Fruit fly (Drosophila melanogaster) whole organism, embryonic: Measurements from ENCODE around the gene CG17906.
A peak's percentile ranks its signal among the peaks of the same experiment; 100 is the strongest.

ENCODE experiments used
- Bdp1 ChIP-seq: fragments of 200-800 bp; sonication (Bioruptor generic); optimal IDR thresholded peaks from 3 replicates; lab custom pipeline; 2016; ENCODE audit warnings: missing biosample characterization, missing genetic modification characterization
- CG10267 ChIP-seq: fragments of 200-800 bp; sonication (Bioruptor generic); optimal IDR thresholded peaks from 2 replicates; lab custom pipeline; 2018; ENCODE audit warnings: missing biosample characterization, mild to moderate bottlenecking, missing genetic modification characterization, moderate library complexity
- CG10431 ChIP-seq: fragments of 200-800 bp; sonication (Bioruptor generic); optimal IDR thresholded peaks from 3 replicates; lab custom pipeline; 2018; ENCODE audit warnings: missing biosample characterization, mild to moderate bottlenecking, missing genetic modification characterization
- CG10543 ChIP-seq: fragments of 200-800 bp; sonication (Bioruptor generic); optimal IDR thresholded peaks from 3 replicates; lab custom pipeline; 2017; ENCODE audit warnings: missing biosample characterization, mild to moderate bottlenecking, missing genetic modification characterization, moderate library complexity
- CG10565 ChIP-seq: fragments of 200-800 bp; sonication (Bioruptor generic); optimal IDR thresholded peaks from 3 replicates; lab custom pipeline; 2016; ENCODE audit warnings: missing biosample characterization, mild to moderate bottlenecking, missing genetic modification characterization
- CG11093 ChIP-seq: fragments of 200-800 bp; sonication (Bioruptor generic); IDR thresholded peaks from 3 replicates; pipeline ENCODE4 v1.3.6; 2022; ENCODE audit warnings: missing biosample characterization, missing genetic modification characterization
- CG12391 ChIP-seq: fragments of 200-800 bp; sonication (Bioruptor generic); optimal IDR thresholded peaks from 3 replicates; lab custom pipeline; 2018; ENCODE audit warnings: missing biosample characterization, mild to moderate bottlenecking, missing genetic modification characterization, moderate library complexity
- CG14710 ChIP-seq: fragments of 200-800 bp; sonication (Bioruptor generic); optimal IDR thresholded peaks from 3 replicates; lab custom pipeline; 2019; ENCODE audit warnings: missing biosample characterization, mild to moderate bottlenecking, missing genetic modification characterization, moderate library complexity
- CG1832 ChIP-seq: fragments of 200-800 bp; sonication (Bioruptor generic); optimal IDR thresholded peaks from 2 replicates; lab custom pipeline; 2017; ENCODE audit warnings: missing biosample characterization, mild to moderate bottlenecking, missing genetic modification characterization, inconsistent platforms
- CG2678 ChIP-seq: fragments of 200-800 bp; sonication (Bioruptor generic); optimal IDR thresholded peaks from 3 replicates; lab custom pipeline; 2019; ENCODE audit warnings: missing biosample characterization, mild to moderate bottlenecking, missing genetic modification characterization, moderate library complexity
- CG2712 ChIP-seq: fragments of 200-800 bp; optimal IDR thresholded peaks from 3 replicates; lab custom pipeline; 2019; ENCODE audit warnings: missing biosample characterization, mild to moderate bottlenecking, missing genetic modification characterization, moderate library complexity
- CG4360 ChIP-seq: fragments of 200-800 bp; sonication (Bioruptor generic); IDR thresholded peaks from 2 replicates; pipeline ENCODE4 v1.3.6; 2022; ENCODE audit warnings: missing biosample characterization, missing genetic modification characterization
- CG7928 ChIP-seq: fragments of 200-800 bp; sonication (Bioruptor generic); optimal IDR thresholded peaks from 2 replicates; lab custom pipeline; 2017; ENCODE audit warnings: missing biosample characterization, mild to moderate bottlenecking, missing genetic modification characterization
- CG8281 ChIP-seq: fragments of 200-800 bp; sonication (Bioruptor generic); optimal IDR thresholded peaks from 2 replicates; lab custom pipeline; 2018; ENCODE audit warnings: missing biosample characterization, mild to moderate bottlenecking, missing genetic modification characterization, moderate library complexity
- Chrac-16 ChIP-seq: fragments of 200-800 bp; sonication (Bioruptor generic); optimal IDR thresholded peaks from 3 replicates; lab custom pipeline; 2016; ENCODE audit warnings: missing biosample characterization, missing genetic modification characterization
- Dad ChIP-seq: fragments of 200-800 bp; sonication (Bioruptor generic); optimal IDR thresholded peaks from 3 replicates; lab custom pipeline; 2016; ENCODE audit warnings: missing biosample characterization, missing genetic modification characterization
- Drgx ChIP-seq: fragments of 200-800 bp; sonication (Bioruptor generic); IDR thresholded peaks from 2 replicates; pipeline ENCODE4 v1.3.6; 2022; ENCODE audit warnings: missing biosample characterization, missing genetic modification characterization
- Fer2 ChIP-seq: fragments of 200-800 bp; sonication (Bioruptor generic); optimal IDR thresholded peaks from 2 replicates; lab custom pipeline; 2018; ENCODE audit warnings: missing biosample characterization, mild to moderate bottlenecking, missing genetic modification characterization, moderate library complexity
- Jarid2 ChIP-seq: fragments of 200-800 bp; sonication (Bioruptor generic); optimal IDR thresholded peaks from 3 replicates; lab custom pipeline; 2017; ENCODE audit warnings: mild to moderate bottlenecking, missing biosample characterization, missing genetic modification reagents, missing genetic modification characterization
- Stat92E ChIP-seq, 3 experiments: fragments of >200 bp in 2 of 3; fragments of 200-800 bp in 1 of 3; sonication (Bioruptor generic) in 1 of 3; optimal IDR thresholded peaks; 2 replicates each; lab custom pipeline; 2017 to 2019; ENCODE audit warnings: missing biosample characterization in 3 of 3, missing genetic modification characterization in 3 of 3, mild to moderate bottlenecking in 1 of 3, moderate library complexity in 1 of 3
- Vsx1 ChIP-seq: fragments of 200-800 bp; sonication (Bioruptor generic); optimal IDR thresholded peaks from 2 replicates; lab custom pipeline; 2017; ENCODE audit warnings: missing biosample characterization, mild to moderate bottlenecking, missing genetic modification characterization, missing genetic modification reagents
- ase ChIP-seq: fragments of 200-800 bp; sonication (Bioruptor generic); IDR thresholded peaks from 3 replicates; pipeline ENCODE4 v1.3.6; 2022; ENCODE audit warnings: missing biosample characterization, missing genetic modification characterization
- bowl ChIP-seq: fragments of 200-800 bp; sonication (Bioruptor generic); IDR thresholded peaks from 2 replicates; pipeline ENCODE4 v1.3.6; 2022; ENCODE audit warnings: missing biosample characterization, missing genetic modification characterization
- bsh ChIP-seq, 2 experiments: fragments of 200-800 bp; sonication (Bioruptor generic); optimal IDR thresholded peaks; 2 replicates each; lab custom pipeline; 2017 to 2018; ENCODE audit warnings: mild to moderate bottlenecking in 2 of 2, missing biosample characterization in 2 of 2, missing genetic modification characterization in 2 of 2, moderate library complexity in 1 of 2
- cad ChIP-seq: fragments of >200 bp; optimal IDR thresholded peaks from 2 replicates; lab custom pipeline; 2017; ENCODE audit warnings: missing biosample characterization, missing genetic modification characterization
- cas ChIP-seq: fragments of 200-800 bp; sonication (Bioruptor generic); IDR thresholded peaks from 2 replicates; pipeline ENCODE4 v1.3.6; 2022; ENCODE audit warnings: missing biosample characterization, missing genetic modification characterization
- caup ChIP-seq: fragments of 200-800 bp; sonication (Bioruptor generic); optimal IDR thresholded peaks from 3 replicates; lab custom pipeline; 2017; ENCODE audit warnings: missing biosample characterization, mild to moderate bottlenecking, missing genetic modification characterization, moderate library complexity; ENCODE audit not compliant: severe bottlenecking
- cg ChIP-seq: fragments of 200-800 bp; sonication (Bioruptor generic); optimal IDR thresholded peaks from 3 replicates; lab custom pipeline; 2019; ENCODE audit warnings: missing biosample characterization, mild to moderate bottlenecking, missing genetic modification characterization, moderate library complexity
- chif ChIP-seq, 2 experiments: fragments of 200-800 bp; sonication (Bioruptor generic); optimal IDR thresholded peaks; 3 replicates each; lab custom pipeline; 2016; ENCODE audit warnings: missing biosample characterization in 2 of 2, missing genetic modification characterization in 2 of 2
- ci ChIP-seq: fragments of 200-800 bp; sonication (Bioruptor generic); IDR thresholded peaks from 3 replicates; pipeline ENCODE4 v1.3.6; 2022; ENCODE audit warnings: missing biosample characterization, missing genetic modification characterization
- crp ChIP-seq, 2 experiments: fragments of 200-800 bp; sonication (Bioruptor generic); optimal IDR thresholded peaks; 2 replicates in 1 of 2; 3 replicates in 1 of 2; lab custom pipeline; 2017; ENCODE audit warnings: missing biosample characterization in 2 of 2, missing genetic modification characterization in 2 of 2, mild to moderate bottlenecking in 1 of 2, moderate library complexity in 1 of 2
- cwo ChIP-seq: fragments of 200-800 bp; sonication (Bioruptor generic); optimal IDR thresholded peaks from 3 replicates; lab custom pipeline; 2017; ENCODE audit warnings: missing biosample characterization, missing genetic modification characterization, mild to moderate bottlenecking, moderate library complexity, missing genetic modification reagents
- gem ChIP-seq: fragments of 200-800 bp; sonication (Bioruptor generic); optimal IDR thresholded peaks from 2 replicates; lab custom pipeline; 2019; ENCODE audit warnings: missing biosample characterization, mild to moderate bottlenecking, missing genetic modification characterization, moderate library complexity
- gsb-n ChIP-seq: fragments of 200-800 bp; sonication (Bioruptor generic); optimal IDR thresholded peaks from 3 replicates; lab custom pipeline; 2018; ENCODE audit warnings: missing biosample characterization, mild to moderate bottlenecking, missing genetic modification characterization
- insv ChIP-seq, 2 experiments: fragments of 200-800 bp; sonication (Bioruptor generic); optimal IDR thresholded peaks; 3 replicates each; lab custom pipeline; 2016 to 2018; ENCODE audit warnings: missing biosample characterization in 2 of 2, missing genetic modification characterization in 2 of 2
- nau ChIP-seq: fragments of 200-800 bp; sonication (Bioruptor generic); optimal IDR thresholded peaks from 3 replicates; lab custom pipeline; 2017; ENCODE audit warnings: missing biosample characterization, mild to moderate bottlenecking, missing genetic modification characterization, missing genetic modification reagents
- nom ChIP-seq: fragments of 200-800 bp; sonication (Bioruptor generic); optimal IDR thresholded peaks from 2 replicates; lab custom pipeline; 2017; ENCODE audit warnings: missing biosample characterization, missing genetic modification characterization, mild to moderate bottlenecking, moderate library complexity, missing genetic modification reagents
- odd ChIP-seq: fragments of 200-800 bp; sonication (Bioruptor generic); optimal IDR thresholded peaks from 2 replicates; lab custom pipeline; 2017; ENCODE audit warnings: missing biosample characterization, mild to moderate bottlenecking, missing genetic modification characterization
- phol ChIP-seq: fragments of 200-800 bp; sonication (Bioruptor generic); optimal IDR thresholded peaks from 3 replicates; lab custom pipeline; 2018; ENCODE audit warnings: missing biosample characterization, mild to moderate bottlenecking, missing genetic modification characterization, moderate library complexity
- pros ChIP-seq: fragments of 200-800 bp; sonication (Bioruptor generic); optimal IDR thresholded peaks from 3 replicates; lab custom pipeline; 2019; ENCODE audit warnings: missing biosample characterization, mild to moderate bottlenecking, missing genetic modification characterization, moderate library complexity
- ranshi ChIP-seq: fragments of 200-800 bp; sonication (Bioruptor generic); IDR thresholded peaks from 2 replicates; pipeline ENCODE4 v1.3.6; 2022; ENCODE audit warnings: missing biosample characterization, missing genetic modification characterization
- row ChIP-seq: fragments of 200-800 bp; sonication (Bioruptor generic); IDR thresholded peaks from 3 replicates; pipeline ENCODE4 v1.3.6; 2022; ENCODE audit warnings: missing biosample characterization, missing genetic modification characterization
- run ChIP-seq: fragments of 200-800 bp; sonication (Bioruptor generic); optimal IDR thresholded peaks from 3 replicates; lab custom pipeline; 2018; ENCODE audit warnings: missing biosample characterization, mild to moderate bottlenecking, missing genetic modification characterization
- salm ChIP-seq: fragments of 200-800 bp; sonication (Bioruptor generic); optimal IDR thresholded peaks from 2 replicates; lab custom pipeline; 2018; ENCODE audit warnings: missing biosample characterization, mild to moderate bottlenecking, missing genetic modification characterization
- stwl ChIP-seq: fragments of 200-800 bp; sonication (Bioruptor generic); optimal IDR thresholded peaks from 3 replicates; lab custom pipeline; 2018; ENCODE audit warnings: missing biosample characterization, mild to moderate bottlenecking, missing genetic modification characterization, moderate library complexity
- tup ChIP-seq: fragments of 200-800 bp; sonication (Bioruptor generic); optimal IDR thresholded peaks from 2 replicates; lab custom pipeline; 2016; ENCODE audit warnings: missing biosample characterization, mild to moderate bottlenecking, missing genetic modification characterization, moderate library complexity
- yki ChIP-seq: fragments of >200 bp; optimal IDR thresholded peaks from 3 replicates; lab custom pipeline; 2018

Gene CG17906

dm6 chr2L:8949919-8950722 is 44.1 kb upstream of the CG17906 start (continued):
- TF ChIP-seq bowl (no peak), cas (GFP tag; lab: Robert Waterston, UW) (no peak), CG2678 (peak; percentile 16), CG10543 (GFP tag; lab: Kevin White, UChicago) (no peak), Dad (no peak), odd (peak; percentile 8), cad (no peak), row (GFP tag; lab: Robert Waterston, UW) (0 out of 3 replicates have a peak, but pooled peaks have one; percentile 6), Bdp1 (GFP tag; lab: Kevin White, UChicago) (no peak), gem (tag; lab: Kevin White, UChicago) (peak; percentile 43), Jarid2 (GFP tag; lab: Kevin White, UChicago) (no peak), nom (GFP tag; lab: Kevin White, UChicago) (peak; percentile 29), salm (tag; lab: Kevin White, UChicago) (no peak), cg (peak; percentile 59), Stat92E (GFP tag; optimal IDR thresholded peaks at IDR 0.05; lab: Kevin White, UChicago) (no peak), phol (tag; lab: Kevin White, UChicago) (peak; percentile 13), Drgx (GFP tag; lab: Robert Waterston, UW) (peak; percentile 21; the same call in 1 of the 2 replicates), bsh (GFP tag; optimal IDR thresholded peaks at IDR 0.05; lab: Kevin White, UChicago) (peak in 1 of 2 experiments; percentile 53), CG10267 (tag; lab: Kevin White, UChicago) (peak; percentile 14), yki (lab: Kevin White, UChicago) (peak; percentile 54), nau (peak; percentile 41), CG12391 (peak; percentile 12), insv (GFP tag; optimal IDR thresholded peaks at IDR 0.05; lab: Kevin White, UChicago) (peak in 1 of 2 experiments; percentile 47), CG10565 (GFP tag; lab: Kevin White, UChicago) (no peak), CG2712 (tag; lab: Kevin White, UChicago) (peak; percentile 11), CG11093 (GFP tag; lab: Robert Waterston, UW) (no peak), Chrac-16 (GFP tag; lab: Kevin White, UChicago) (no peak), ase (GFP tag; lab: Robert Waterston, UW) (no peak), chif (GFP tag; optimal IDR thresholded peaks at IDR 0.05; lab: Kevin White, UChicago) (peak in 1 of 2 experiments; percentile 12), pros (GFP tag; lab: Kevin White, UChicago) (peak; percentile 93), cwo (GFP tag; lab: Kevin White, UChicago) (no peak), Vsx1 (peak; percentile 39), caup (GFP tag; lab: Kevin White, UChicago) (no peak), run (tag; lab: Kevin White, UChicago) (peak; percentile 36), ci (GFP tag; lab: Robert Waterston, UW) (peak; percentile 58; the same call in 1 of the 3 replicates), CG10431 (peak; percentile 15), stwl (peak; percentile 11), ranshi (no peak), CG7928 (no peak), gsb-n (peak; percentile 70), crp (GFP tag; optimal IDR thresholded peaks at IDR 0.05; lab: Kevin White, UChicago) (no peak), CG8281 (tag; lab: Kevin White, UChicago) (no peak), Fer2 (tag; lab: Kevin White, UChicago) (no peak), CG4360 (GFP tag; lab: Robert Waterston, UW) (peak; percentile 86), tup (no peak), CG1832 (GFP tag; lab: Kevin White, UChicago) (no peak), CG14710 (tag; lab: Kevin White, UChicago) (peak; percentile 11)
